Fruit fly (Drosophila melanogaster): Measurements from ENCODE around the gene CG7133.
A peak's percentile ranks its signal among the peaks of the same experiment; 100 is the strongest.

CG7133 gene

DNA sequence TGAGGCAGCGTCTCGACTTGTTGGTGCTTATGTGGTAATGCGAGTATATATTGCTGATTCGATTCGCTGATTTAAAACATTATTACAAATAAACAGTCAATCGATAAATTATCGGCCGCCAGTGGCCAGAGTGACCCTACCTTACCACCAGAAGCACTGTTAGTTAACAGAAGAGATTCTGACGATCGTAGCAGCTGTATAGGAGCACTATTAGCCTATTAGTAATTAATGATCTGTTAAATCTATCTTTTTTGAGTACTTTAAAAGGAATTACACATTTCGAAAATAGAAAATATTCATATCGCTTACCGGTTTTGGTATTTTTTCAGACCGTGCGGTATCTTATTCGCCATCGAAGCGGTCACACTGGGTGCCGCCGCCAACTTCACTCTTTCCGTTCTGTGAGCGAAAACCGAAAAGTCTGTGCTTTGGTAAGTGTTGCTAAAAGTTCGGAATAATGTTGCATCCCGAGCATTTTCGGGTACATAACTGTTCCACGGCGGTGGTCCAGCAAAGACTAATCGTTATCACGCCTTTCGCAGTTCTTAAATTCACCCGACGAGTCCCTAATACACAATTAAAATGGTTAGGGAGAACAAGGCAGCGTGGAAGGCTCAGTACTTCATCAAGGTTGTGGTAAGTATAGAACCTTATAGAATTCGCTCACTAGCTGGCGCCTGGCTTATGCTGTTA, 1.5 kb upstream of the CG7133 start, which contains the start of the genes CG7130 and RpLP0 (continued):
- peak; percentile 98 for TF ChIP-seq CG9797 (GFP tag; optimal IDR thresholded peaks at IDR 0.05)
- no peak for TF ChIP-seq fru (optimal IDR thresholded peaks at IDR 0.05)
- peak; percentile 67 for TF ChIP-seq bowl (GFP tag; IDR thresholded peaks at IDR 0.05)
- peak; percentile 84 for TF ChIP-seq CG11247 (GFP tag; IDR thresholded peaks at IDR 0.05)
- TF ChIP-seq ERR (GFP tag; optimal IDR thresholded peaks at IDR 0.05) = peak; percentile 81
- TF ChIP-seq pfk (GFP tag; optimal IDR thresholded peaks at IDR 0.05) = peak; percentile 79
- TF ChIP-seq Dip3 (GFP tag; optimal IDR thresholded peaks at IDR 0.05) = peak; percentile 87
- peak; percentile 79 for TF ChIP-seq CG14050 (GFP tag; IDR thresholded peaks at IDR 0.05)
- peak; percentile 62; the same call in 1 of the 2 replicates for TF ChIP-seq ham (GFP tag; IDR thresholded peaks at IDR 0.05)
- peak; percentile 65; the same call in 2 of the 3 replicates for TF ChIP-seq CG11695 (GFP tag; IDR thresholded peaks at IDR 0.05)
- peak; percentile 61 for TF ChIP-seq sisA (GFP tag; IDR thresholded peaks at IDR 0.05)
- peak; percentile 88 for TF ChIP-seq Hey (tag; optimal IDR thresholded peaks at IDR 0.05)
- peak; percentile 84 for TF ChIP-seq Atf6 (GFP tag; IDR thresholded peaks at IDR 0.05)
- peak; percentile 88 for TF ChIP-seq CG8290 (GFP tag; optimal IDR thresholded peaks at IDR 0.05)
- peak; percentile 92 to 95 for TF ChIP-seq CG8290 (tag; optimal IDR thresholded peaks at IDR 0.05)
- peak; percentile 77 for TF ChIP-seq cwo (GFP tag; optimal IDR thresholded peaks at IDR 0.05)
- TF ChIP-seq ftz-f1 (GFP tag; optimal IDR thresholded peaks at IDR 0.05) = peak; percentile 78
- no peak; the same call in 1 of the 2 replicates for TF ChIP-seq Xrp1 (GFP tag; IDR thresholded peaks at IDR 0.05)
- TF ChIP-seq Ssrp (tag; optimal IDR thresholded peaks at IDR 0.05) = peak; percentile 54
- TF ChIP-seq yki (optimal IDR thresholded peaks at IDR 0.05) = no peak
- TF ChIP-seq CG12744 (GFP tag; optimal IDR thresholded peaks at IDR 0.05) = peak; percentile 90
- TF ChIP-seq CG1647 (GFP tag; optimal IDR thresholded peaks at IDR 0.05) = peak; percentile 85
- TF ChIP-seq CG13624 (GFP tag; optimal IDR thresholded peaks at IDR 0.05) = peak; percentile 95
- no peak for TF ChIP-seq Trl (optimal IDR thresholded peaks at IDR 0.05)
- TF ChIP-seq Trl (GFP tag; optimal IDR thresholded peaks at IDR 0.05) = peak; percentile 95
- peak; percentile 91 for TF ChIP-seq zfh1 (GFP tag; IDR thresholded peaks at IDR 0.05)
- peak; percentile 93 for TF ChIP-seq disco-r (GFP tag; optimal IDR thresholded peaks at IDR 0.05)
- peak; percentile 85 for TF ChIP-seq CG2678 (tag; optimal IDR thresholded peaks at IDR 0.05)
- TF ChIP-seq D (optimal IDR thresholded peaks at IDR 0.05) = peak; percentile 31
- peak; percentile 89 for TF ChIP-seq D (GFP tag; optimal IDR thresholded peaks at IDR 0.05)
- peak; percentile 94 for TF ChIP-seq CHES-1-like (GFP tag; optimal IDR thresholded peaks at IDR 0.05)
- TF ChIP-seq Hr51 (GFP tag; optimal IDR thresholded peaks at IDR 0.05) = peak; percentile 84 to 94
- TF ChIP-seq CG10543 (GFP tag; optimal IDR thresholded peaks at IDR 0.05) = peak; percentile 96
- TF ChIP-seq HmgD (GFP tag; optimal IDR thresholded peaks at IDR 0.05) = peak; percentile 85
- peak; percentile 96 for TF ChIP-seq BtbVII (GFP tag; optimal IDR thresholded peaks at IDR 0.05)
- TF ChIP-seq CG16815 (GFP tag; optimal IDR thresholded peaks at IDR 0.05) = peak; percentile 68
- TF ChIP-seq CG13123 (GFP tag; optimal IDR thresholded peaks at IDR 0.05) = peak; percentile 86
- TF ChIP-seq Sin3A (optimal IDR thresholded peaks at IDR 0.05) = peak; percentile 94
- TF ChIP-seq CG13296 (GFP tag; optimal IDR thresholded peaks at IDR 0.05) = peak; percentile 95
- TF ChIP-seq mld (GFP tag; IDR thresholded peaks at IDR 0.05; ENCODE audit: partially characterized antibody) = no peak
- peak; percentile 94 for TF ChIP-seq CG10209 (GFP tag; optimal IDR thresholded peaks at IDR 0.05)
- TF ChIP-seq Hand (GFP tag; optimal IDR thresholded peaks at IDR 0.05) = peak; percentile 82
- peak; percentile 81 for TF ChIP-seq dmrt99B (tag; optimal IDR thresholded peaks at IDR 0.05)
- TF ChIP-seq Ada2b (GFP tag; IDR thresholded peaks at IDR 0.05) = peak; percentile 52; the same call in 1 of the 2 replicates
- TF ChIP-seq CG1602 (GFP tag; optimal IDR thresholded peaks at IDR 0.05) = peak; percentile 67
- peak; percentile 73 for TF ChIP-seq Dp (GFP tag; optimal IDR thresholded peaks at IDR 0.05)
- TF ChIP-seq az2 (GFP tag; optimal IDR thresholded peaks at IDR 0.05) = peak; percentile 82
- TF ChIP-seq usp (GFP tag; optimal IDR thresholded peaks at IDR 0.05) = no peak
- peak; percentile 15 for TF ChIP-seq kay (GFP tag; optimal IDR thresholded peaks at IDR 0.05)
- TF ChIP-seq CG14441 (GFP tag; IDR thresholded peaks at IDR 0.05) = peak; percentile 78
- TF ChIP-seq Lpt (GFP tag; optimal IDR thresholded peaks at IDR 0.05) = no peak
- TF ChIP-seq ken (GFP tag; IDR thresholded peaks at IDR 0.05) = peak; percentile 90

All from whole organism, embryonic.